Fruit fly (Drosophila melanogaster): Measurements from ENCODE around the gene goe.

DNA sequence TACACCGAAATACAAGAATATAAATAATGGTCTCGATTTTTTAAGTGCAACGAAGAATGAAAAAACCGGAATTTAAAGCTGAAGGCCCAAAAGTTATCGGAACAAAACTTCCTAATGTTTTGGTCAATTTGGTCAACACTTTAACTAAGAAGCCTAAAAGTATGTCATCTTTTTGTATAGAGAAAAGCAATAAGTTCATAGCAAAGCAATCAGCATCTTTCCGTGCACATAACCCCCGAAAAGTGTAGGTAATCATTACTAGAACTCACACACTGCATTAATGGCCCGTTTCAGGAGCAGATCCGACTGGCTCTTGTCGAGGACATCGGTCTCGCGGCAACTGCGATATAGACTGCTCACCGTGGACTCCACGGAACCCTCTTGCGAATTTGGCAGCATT is 7.4 kb downstream of the goe start:
- TF ChIP-seq psq (optimal IDR thresholded peaks at IDR 0.05) (no peak), ttk (optimal IDR thresholded peaks at IDR 0.05) (no peak), Sin3A (optimal IDR thresholded peaks at IDR 0.05) (no peak), insv (optimal IDR thresholded peaks at IDR 0.05) (no peak)
